Worm (Caenorhabditis elegans) whole organism, L1 larva: ENCODE measurements around the gene F44E2.7.

ENCODE experiments used
- C04F5.9 ChIP-seq: sonication (generic microtip); optimal IDR thresholded peaks from 2 replicates; lab custom pipeline; 2016; ENCODE audit warnings: missing genetic modification characterization, missing compliant biosample characterization
- C34B4.2 ChIP-seq: sonication (generic microtip); optimal IDR thresholded peaks from 2 replicates; lab custom pipeline; 2017; ENCODE audit warnings: mild to moderate bottlenecking, missing genetic modification characterization, missing compliant biosample characterization
- Y116A8C.19 ChIP-seq: sonication (generic microtip); optimal IDR thresholded peaks from 2 replicates; lab custom pipeline; 2016; ENCODE audit warnings: missing compliant biosample characterization, missing genetic modification characterization, borderline replicate concordance
- aha-1 ChIP-seq: fragments of 150-350 bp; optimal IDR thresholded peaks from 2 replicates; lab custom pipeline; 2014; ENCODE audit warnings: missing biosample characterization, missing genetic modification characterization
- alr-1 ChIP-seq: fragments of 200-800 bp; sonication (Bioruptor generic); optimal IDR thresholded peaks from 2 replicates; lab custom pipeline; 2018; ENCODE audit warnings: borderline replicate concordance, mild to moderate bottlenecking, missing genetic modification characterization, missing compliant biosample characterization
- ama-1 ChIP-seq: fragments of 150-350 bp; optimal IDR thresholded peaks from 2 replicates; lab custom pipeline; 2014
- blmp-1 ChIP-seq: fragments of 150-350 bp; optimal IDR thresholded peaks from 2 replicates; lab custom pipeline; 2014; ENCODE audit warnings: missing biosample characterization, missing genetic modification characterization
- ceh-63 ChIP-seq: fragments of 200-800 bp; sonication (Bioruptor generic); optimal IDR thresholded peaks from 2 replicates; lab custom pipeline; 2018; ENCODE audit warnings: mild to moderate bottlenecking, missing genetic modification characterization, missing compliant biosample characterization
- ceh-82 ChIP-seq, 3 experiments: fragments of 150-350 bp in 1 of 3; sonication (generic microtip) in 2 of 3; optimal IDR thresholded peaks; 2 replicates each; lab custom pipeline; 2014 to 2017; ENCODE audit warnings: missing biosample characterization in 3 of 3, missing genetic modification characterization in 3 of 3
- ceh-88 ChIP-seq: fragments of 200-800 bp; sonication (Bioruptor generic); IDR thresholded peaks from 2 replicates; pipeline ENCODE4 v1.3.6; 2022; ENCODE audit warnings: missing genetic modification characterization, missing compliant biosample characterization
- ces-1 ChIP-seq: fragments of 150-350 bp; optimal IDR thresholded peaks from 2 replicates; lab custom pipeline; 2014; ENCODE audit warnings: missing biosample characterization, missing genetic modification reagents, missing genetic modification characterization
- dpl-1 ChIP-seq, 3 experiments: fragments of 150-350 bp in 2 of 3; sonication (generic microtip) in 1 of 3; optimal IDR thresholded peaks; 2 replicates each; lab custom pipeline; 2014 to 2017; ENCODE audit warnings: missing biosample characterization in 3 of 3, missing genetic modification characterization in 3 of 3, missing genetic modification reagents in 3 of 3
- efl-1 ChIP-seq, 4 experiments: fragments of 150-350 bp; optimal IDR thresholded peaks in 3 of 4; peaks in 1 of 4; 1 replicate in 1 of 4; 2 replicates in 3 of 4; lab custom pipeline; 2014; ENCODE audit warnings: missing biosample characterization in 2 of 4, missing genetic modification characterization in 2 of 4, missing genetic modification reagents in 2 of 4
- efl-3 ChIP-seq: fragments of 200-800 bp; sonication (Bioruptor generic); optimal IDR thresholded peaks from 2 replicates; lab custom pipeline; 2018; ENCODE audit warnings: mild to moderate bottlenecking, missing genetic modification characterization, missing compliant biosample characterization
- egl-13 ChIP-seq: sonication (generic microtip); optimal IDR thresholded peaks from 2 replicates; lab custom pipeline; 2016; ENCODE audit warnings: missing genotype, missing genetic modification reagents, missing genetic modification characterization, missing compliant biosample characterization
- egl-27 ChIP-seq, 2 experiments: fragments of 150-350 bp in 1 of 2; sonication (generic microtip); optimal IDR thresholded peaks; 3 replicates each; lab custom pipeline; 2017 to 2018; ENCODE audit warnings: missing biosample characterization in 2 of 2, missing genetic modification characterization in 2 of 2, missing genetic modification reagents in 2 of 2
- elt-2 ChIP-seq: sonication (generic microtip); optimal IDR thresholded peaks from 2 replicates; lab custom pipeline; 2016; ENCODE audit warnings: missing genetic modification characterization, mild to moderate bottlenecking, inconsistent platforms, missing compliant biosample characterization, missing genetic modification reagents
- elt-3 ChIP-seq, 6 experiments: fragments of 150-350 bp in 1 of 6; sonication (generic microtip); optimal IDR thresholded peaks; 2 replicates each; lab custom pipeline; 2017 to 2018; ENCODE audit warnings: missing biosample characterization in 6 of 6, missing genetic modification characterization in 6 of 6, inconsistent platforms in 1 of 6
- fkh-10 ChIP-seq: sonication (generic microtip); optimal IDR thresholded peaks from 2 replicates; lab custom pipeline; 2017; ENCODE audit warnings: missing biosample characterization, missing genetic modification reagents, missing genetic modification characterization
- fkh-4 ChIP-seq: sonication (generic microtip); optimal IDR thresholded peaks from 2 replicates; lab custom pipeline; 2016; ENCODE audit warnings: missing compliant biosample characterization, missing genetic modification characterization, borderline replicate concordance
- fkh-8 ChIP-seq: sonication (generic microtip); optimal IDR thresholded peaks from 2 replicates; lab custom pipeline; 2016; ENCODE audit warnings: mild to moderate bottlenecking, missing genetic modification characterization, missing compliant biosample characterization
- grh-1 ChIP-seq: fragments of 200-800 bp; sonication (Bioruptor generic); IDR thresholded peaks from 2 replicates; pipeline ENCODE4 v1.3.6; 2022; ENCODE audit warnings: missing genetic modification reagents, missing genetic modification characterization, missing compliant biosample characterization
- hpl-2 ChIP-seq: fragments of 150-350 bp; optimal IDR thresholded peaks from 2 replicates; lab custom pipeline; 2014; ENCODE audit warnings: missing biosample characterization, missing genetic modification reagents, missing genetic modification characterization
- irx-1 ChIP-seq: sonication (generic microtip); optimal IDR thresholded peaks from 2 replicates; lab custom pipeline; 2016; ENCODE audit warnings: missing genetic modification characterization, missing compliant biosample characterization
- lin-39 ChIP-seq: fragments of 150-350 bp; optimal IDR thresholded peaks from 2 replicates; lab custom pipeline; 2014; ENCODE audit warnings: missing biosample characterization, missing genetic modification reagents, missing genetic modification characterization
- lir-3 ChIP-seq: sonication (generic microtip); optimal IDR thresholded peaks from 2 replicates; lab custom pipeline; 2016; ENCODE audit warnings: mild to moderate bottlenecking, missing genetic modification characterization, moderate library complexity, missing compliant biosample characterization; ENCODE audit not compliant: poor library complexity
- mab-9 ChIP-seq: fragments of 200-800 bp; sonication (Bioruptor generic); IDR thresholded peaks from 2 replicates; pipeline ENCODE4 v1.3.6; 2022; ENCODE audit warnings: missing genetic modification reagents, missing genetic modification characterization, missing compliant biosample characterization
- mef-2 ChIP-seq: fragments of 150-350 bp; optimal IDR thresholded peaks from 2 replicates; lab custom pipeline; 2014; ENCODE audit warnings: missing biosample characterization, missing genetic modification characterization
- mep-1 ChIP-seq: fragments of 150-350 bp; optimal IDR thresholded peaks from 2 replicates; lab custom pipeline; 2014; ENCODE audit warnings: missing biosample characterization, missing genetic modification characterization
- nhr-12 ChIP-seq: sonication (generic microtip); optimal IDR thresholded peaks from 2 replicates; lab custom pipeline; 2017; ENCODE audit warnings: missing biosample characterization, missing genetic modification characterization
- nhr-19 ChIP-seq: fragments of 200-800 bp; sonication (Bioruptor generic); conservative IDR thresholded peaks from 2 replicates; pipeline ENCODE4 v1.3.6; 2022; ENCODE audit warnings: missing genetic modification characterization, missing compliant biosample characterization
- nhr-237 ChIP-seq: fragments of 150-350 bp; optimal IDR thresholded peaks from 2 replicates; lab custom pipeline; 2014; ENCODE audit warnings: missing biosample characterization, missing genetic modification characterization
- nhr-71 ChIP-seq: sonication (generic microtip); optimal IDR thresholded peaks from 2 replicates; lab custom pipeline; 2016; ENCODE audit warnings: mild to moderate bottlenecking, missing genetic modification characterization, moderate library complexity, missing compliant biosample characterization
- nhr-85 ChIP-seq: sonication (generic microtip); peaks from one replicate; lab custom pipeline; 2016; ENCODE audit warnings: missing genetic modification characterization, inconsistent platforms, missing compliant biosample characterization
- pag-3 ChIP-seq: sonication (generic microtip); optimal IDR thresholded peaks from 2 replicates; lab custom pipeline; 2017; ENCODE audit warnings: missing genetic modification characterization, mild to moderate bottlenecking, missing compliant biosample characterization, antibody characterized with exemption, borderline replicate concordance; ENCODE audit not compliant: insufficient read depth
- pax-3 ChIP-seq: fragments of 200-800 bp; sonication (Bioruptor generic); optimal IDR thresholded peaks from 2 replicates; lab custom pipeline; 2018; ENCODE audit warnings: mild to moderate bottlenecking, missing genetic modification characterization, moderate library complexity, missing compliant biosample characterization
- pqm-1 ChIP-seq: sonication (generic microtip); optimal IDR thresholded peaks from 3 replicates; lab custom pipeline; 2017; ENCODE audit warnings: missing biosample characterization, missing genetic modification characterization
- rnt-1 ChIP-seq: sonication (generic microtip); optimal IDR thresholded peaks from 2 replicates; lab custom pipeline; 2016; ENCODE audit warnings: mild to moderate bottlenecking, missing genetic modification characterization, moderate library complexity, missing compliant biosample characterization
- skn-1 ChIP-seq: fragments of 150-350 bp; optimal IDR thresholded peaks from 2 replicates; lab custom pipeline; 2014; ENCODE audit warnings: missing biosample characterization, missing genetic modification characterization
- snu-23 ChIP-seq: sonication (generic microtip); optimal IDR thresholded peaks from 2 replicates; lab custom pipeline; 2016; ENCODE audit warnings: missing genetic modification characterization, missing compliant biosample characterization
- sox-4 ChIP-seq: sonication (generic microtip); optimal IDR thresholded peaks from 2 replicates; lab custom pipeline; 2016; ENCODE audit warnings: missing genetic modification characterization, missing compliant biosample characterization
- sup-37 ChIP-seq: fragments of 200-800 bp; sonication (Bioruptor generic); optimal IDR thresholded peaks from 2 replicates; lab custom pipeline; 2018; ENCODE audit warnings: mild to moderate bottlenecking, missing genetic modification characterization, missing compliant biosample characterization
- swsn-7 ChIP-seq: sonication (generic microtip); optimal IDR thresholded peaks from 2 replicates; lab custom pipeline; 2016; ENCODE audit warnings: missing genetic modification characterization, missing compliant biosample characterization
- tbx-2 ChIP-seq: sonication (generic microtip); optimal IDR thresholded peaks from 2 replicates; lab custom pipeline; 2016; ENCODE audit warnings: missing genetic modification characterization, missing compliant biosample characterization
- tlp-1 ChIP-seq: fragments of 150-350 bp; optimal IDR thresholded peaks from 2 replicates; lab custom pipeline; 2014; ENCODE audit warnings: missing biosample characterization, missing genetic modification characterization
- unc-130 ChIP-seq: fragments of 150-350 bp; optimal IDR thresholded peaks from 2 replicates; lab custom pipeline; 2017; ENCODE audit warnings: missing biosample characterization, missing genetic modification characterization, inconsistent platforms
- unc-30 ChIP-seq: sonication (generic microtip); optimal IDR thresholded peaks from 2 replicates; lab custom pipeline; 2017; ENCODE audit warnings: missing biosample characterization, missing genetic modification characterization
- unc-98 ChIP-seq: fragments of 200-800 bp; sonication (Bioruptor generic); IDR thresholded peaks from 2 replicates; pipeline ENCODE4 v1.3.6; 2022; ENCODE audit warnings: missing genetic modification characterization, missing compliant biosample characterization
- xbp-1 ChIP-seq: sonication (generic microtip); optimal IDR thresholded peaks from 2 replicates; lab custom pipeline; 2016; ENCODE audit warnings: missing genetic modification characterization, missing compliant biosample characterization
- zip-4 ChIP-seq: fragments of 200-800 bp; sonication (Bioruptor generic); optimal IDR thresholded peaks from 2 replicates; lab custom pipeline; 2018; ENCODE audit warnings: mild to moderate bottlenecking, missing genetic modification characterization, moderate library complexity, missing compliant biosample characterization
- ztf-4 ChIP-seq: fragments of 150-350 bp; optimal IDR thresholded peaks from 2 replicates; lab custom pipeline; 2014; ENCODE audit warnings: missing biosample characterization, missing genetic modification characterization

Gene F44E2.7

ce11 chrIII:8850482-8851047, 2.3 kb upstream of the F44E2.7 start, which contains the start of gene F44E2.9:
TSS of gene F44E2.9 (minus strand) at chrIII:8850532.
- no peak for TF ChIP-seq sox-4 (tag; lab: Kevin White, UChicago)
- TF ChIP-seq ceh-63 (GFP tag; lab: Kevin White, UChicago): no peak
- TF ChIP-seq fkh-8 (tag; lab: Kevin White, UChicago): peak; percentile 43
- peak; percentile 69 for TF ChIP-seq C04F5.9
- peak; percentile 62 for TF ChIP-seq irx-1 (tag; lab: Kevin White, UChicago)
- peak; percentile 16 for TF ChIP-seq blmp-1 (tag; lab: Kevin White, UChicago)
- peak; percentile 69 for TF ChIP-seq swsn-7 (tag; lab: Kevin White, UChicago)
- TF ChIP-seq C34B4.2 (tag; lab: Kevin White, UChicago): no peak
- peak; percentile 64 for TF ChIP-seq egl-13 (tag; lab: Kevin White, UChicago)
- TF ChIP-seq lir-3 (tag; lab: Kevin White, UChicago): peak; percentile 93
- no peak for TF ChIP-seq ceh-88
- TF ChIP-seq pag-3 (tag; lab: Kevin White, UChicago): no peak
- TF ChIP-seq xbp-1 (tag; lab: Kevin White, UChicago): peak; percentile 65
- TF ChIP-seq mef-2 (tag; lab: Kevin White, UChicago): no peak
- no peak for TF ChIP-seq lin-39 (tag; lab: Kevin White, UChicago)
- TF ChIP-seq ama-1 (lab: Kevin White, UChicago): no peak
- peak; percentile 96 for TF ChIP-seq rnt-1 (tag; lab: Kevin White, UChicago)
- TF ChIP-seq sup-37 (GFP tag; lab: Kevin White, UChicago): no peak
- TF ChIP-seq elt-3 (tag; optimal IDR thresholded peaks at IDR 0.05; lab: Kevin White, UChicago): peak in 1 of 6 experiments; percentile 58
- TF ChIP-seq unc-130 (tag; lab: Kevin White, UChicago): peak; percentile 51
- TF ChIP-seq ces-1: no peak
- no peak for TF ChIP-seq pqm-1
- peak; percentile 80 for TF ChIP-seq nhr-71
- peak; percentile 94 to 95 for TF ChIP-seq efl-1 (optimal IDR thresholded peaks at IDR 0.05; lab: Kevin White, UChicago)
- TF ChIP-seq efl-1 (GFP tag; optimal IDR thresholded peaks at IDR 0.05 in 1 of 2; lab: Kevin White, UChicago): peak; percentile 94 to 99
- no peak for TF ChIP-seq egl-27 (tag; optimal IDR thresholded peaks at IDR 0.05; lab: Kevin White, UChicago)
- peak; percentile 73 for TF ChIP-seq snu-23 (GFP tag; lab: Kevin White, UChicago)
- peak; percentile 55 for TF ChIP-seq nhr-19 (GFP tag; lab: Robert Waterston, UW)
- TF ChIP-seq ceh-82 (tag; optimal IDR thresholded peaks at IDR 0.05; lab: Kevin White, UChicago): peak; percentile 13 to 75 (median 43)
- peak; percentile 89 to 95 (median 93) for TF ChIP-seq dpl-1 (GFP tag; optimal IDR thresholded peaks at IDR 0.05; lab: Kevin White, UChicago)
- TF ChIP-seq tlp-1 (tag; lab: Kevin White, UChicago): no peak
- no peak for TF ChIP-seq nhr-12 (tag; lab: Kevin White, UChicago)
- TF ChIP-seq grh-1 (GFP tag; lab: Robert Waterston, UW): no peak
- peak; percentile 69 for TF ChIP-seq pax-3 (tag; lab: Kevin White, UChicago)
- no peak for TF ChIP-seq aha-1 (tag; lab: Kevin White, UChicago)
- TF ChIP-seq skn-1 (tag; lab: Kevin White, UChicago): peak; percentile 81
- TF ChIP-seq unc-98 (GFP tag; lab: Robert Waterston, UW): peak; percentile 74
- peak; percentile 2 for TF ChIP-seq Y116A8C.19 (tag; lab: Kevin White, UChicago)
- TF ChIP-seq mep-1 (tag; lab: Kevin White, UChicago): peak; percentile 65
- TF ChIP-seq zip-4 (GFP tag; lab: Kevin White, UChicago): no peak
- TF ChIP-seq nhr-85: peak; percentile 81
- TF ChIP-seq fkh-4 (tag; lab: Kevin White, UChicago): peak; percentile 69
- TF ChIP-seq fkh-10: peak; percentile 7
- no peak for TF ChIP-seq nhr-237 (tag; lab: Kevin White, UChicago)
- no peak for TF ChIP-seq mab-9 (GFP tag; lab: Robert Waterston, UW)
- no peak for TF ChIP-seq efl-3 (GFP tag; lab: Kevin White, UChicago)
- no peak for TF ChIP-seq alr-1
- peak; percentile 77 for TF ChIP-seq tbx-2 (tag; lab: Kevin White, UChicago)
- no peak for TF ChIP-seq hpl-2 (GFP tag; lab: Kevin White, UChicago)
- peak; percentile 16 for TF ChIP-seq elt-2 (tag; lab: Kevin White, UChicago)
- no peak for TF ChIP-seq ztf-4 (tag; lab: Kevin White, UChicago)
- TF ChIP-seq unc-30 (tag; lab: Kevin White, UChicago): no peak
